Fruit fly (Drosophila melanogaster): ENCODE measurements around the gene CG15387.

CG15387 gene

dm6 chr2L:2196590-2197474, 29.3 kb downstream of the CG15387 start (continued):
- TF ChIP-seq jing (GFP tag; optimal IDR thresholded peaks at IDR 0.05) (no peak), dmrt11E (tag; optimal IDR thresholded peaks at IDR 0.05) (peak; percentile 67), CG18262 (tag; optimal IDR thresholded peaks at IDR 0.05) (peak; percentile 72), chinmo (GFP tag; IDR thresholded peaks at IDR 0.05; ENCODE audit: partially characterized antibody) (no peak), CG8478 (optimal IDR thresholded peaks at IDR 0.05) (peak; percentile 94), CG7745 (tag; optimal IDR thresholded peaks at IDR 0.05) (no peak), rib (GFP tag; IDR thresholded peaks at IDR 0.05) (no peak), Oli (tag; optimal IDR thresholded peaks at IDR 0.05) (peak; percentile 60), caup (GFP tag; optimal IDR thresholded peaks at IDR 0.05; ENCODE audit: severe bottlenecking) (peak; percentile 46), grn (GFP tag; optimal IDR thresholded peaks at IDR 0.05) (no peak), CG11093 (GFP tag; IDR thresholded peaks at IDR 0.05) (no peak), Fer3 (tag; optimal IDR thresholded peaks at IDR 0.05) (peak; percentile 52), Myb (GFP tag; optimal IDR thresholded peaks at IDR 0.05) (peak; percentile 32), tap (tag; optimal IDR thresholded peaks at IDR 0.05) (no peak), CG4424 (GFP tag; optimal IDR thresholded peaks at IDR 0.05) (peak; percentile 65), Gug (GFP tag; IDR thresholded peaks at IDR 0.05) (peak; percentile 8; the same call in 1 of the 4 replicates), Abd-B (GFP tag; optimal IDR thresholded peaks at IDR 0.05) (no peak), Adf1 (GFP tag; IDR thresholded peaks at IDR 0.05) (no peak), Mad (GFP tag; optimal IDR thresholded peaks at IDR 0.05) (no peak), CG32767 (GFP tag; IDR thresholded peaks at IDR 0.05) (no peak), eve (GFP tag; optimal IDR thresholded peaks at IDR 0.05) (no peak), CG10431 (GFP tag; optimal IDR thresholded peaks at IDR 0.05) (peak; percentile 57), CG12659 (GFP tag; optimal IDR thresholded peaks at IDR 0.05) (peak; percentile 55), CG31388 (GFP tag; optimal IDR thresholded peaks at IDR 0.05) (no peak), Meics (GFP tag; optimal IDR thresholded peaks at IDR 0.05) (peak; percentile 77), luna (GFP tag; optimal IDR thresholded peaks at IDR 0.05) (peak; percentile 19), CG2889 (GFP tag; IDR thresholded peaks at IDR 0.05) (no peak), CG7928 (GFP tag; optimal IDR thresholded peaks at IDR 0.05) (peak; percentile 4), CG14050 (GFP tag; IDR thresholded peaks at IDR 0.05) (no peak), trem (tag; optimal IDR thresholded peaks at IDR 0.05) (peak; percentile 17), lilli (GFP tag; optimal IDR thresholded peaks at IDR 0.05) (peak; percentile 59), CG1024 (GFP tag; IDR thresholded peaks at IDR 0.05) (no peak), CG13424 (tag; optimal IDR thresholded peaks at IDR 0.05) (peak; percentile 64), CG12744 (GFP tag; optimal IDR thresholded peaks at IDR 0.05) (peak; percentile 47), Trl (optimal IDR thresholded peaks at IDR 0.05) (peak in 1 of 2 experiments; percentile 19), Trl (GFP tag; optimal IDR thresholded peaks at IDR 0.05) (no peak), BEAF-32 (GFP tag; optimal IDR thresholded peaks at IDR 0.05) (no peak), CG3281 (GFP tag; optimal IDR thresholded peaks at IDR 0.05) (peak; percentile 72), CG17328 (GFP tag; IDR thresholded peaks at IDR 0.05) (no peak), CG12071 (GFP tag; optimal IDR thresholded peaks at IDR 0.05) (peak; percentile 48), CG7786 (GFP tag; optimal IDR thresholded peaks at IDR 0.05) (peak; percentile 27), nerfin-2 (GFP tag; IDR thresholded peaks at IDR 0.05; ENCODE audit: partially characterized antibody) (no peak), CG30403 (GFP tag; optimal IDR thresholded peaks at IDR 0.05) (peak; percentile 74), Kr (GFP tag; optimal IDR thresholded peaks at IDR 0.05) (peak; percentile 49), ind (GFP tag; optimal IDR thresholded peaks at IDR 0.05) (peak; percentile 13), Hr51 (GFP tag; optimal IDR thresholded peaks at IDR 0.05) (peak in 1 of 2 experiments; percentile 59), Eip74EF (GFP tag; optimal IDR thresholded peaks at IDR 0.05) (peak in 1 of 2 experiments; percentile 94), bowl (GFP tag; IDR thresholded peaks at IDR 0.05) (no peak), CG8944 (GFP tag; optimal IDR thresholded peaks at IDR 0.05) (no peak)

Measured in whole organism, embryonic.